Fruit fly (Drosophila melanogaster): Measurements from ENCODE around the gene Or33c.

Gene Or33c

DNA sequence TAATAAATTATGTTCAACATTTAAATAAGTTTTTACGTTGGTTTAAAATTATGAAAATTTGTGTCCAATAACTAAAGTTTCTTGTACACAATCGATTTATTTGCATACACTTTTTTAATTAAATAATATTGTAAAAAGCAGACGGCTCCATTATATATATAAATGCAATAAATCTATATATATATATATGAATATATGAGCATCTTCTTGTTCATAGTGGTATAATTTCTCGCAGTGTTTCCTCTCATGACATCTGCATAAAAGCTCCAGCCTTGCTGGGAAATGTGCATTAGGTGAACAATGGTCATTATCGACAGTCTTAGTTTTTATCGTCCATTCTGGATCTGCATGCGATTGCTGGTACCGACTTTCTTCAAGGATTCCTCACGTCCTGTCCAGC is at the start of gene Or33c:
Or33c (plus strand) TSS at position 301 of the 400 bp plus-strand sequence.
- TF ChIP-seq CG8478 (optimal IDR thresholded peaks at IDR 0.05) (no peak), CTCF (optimal IDR thresholded peaks at IDR 0.05) (no peak)

dm6 chr2L:11893269-11893668 is 44.5 kb upstream of the Or33c start:
- TF ChIP-seq CTCF (optimal IDR thresholded peaks at IDR 0.05): no peak
- TF ChIP-seq CG8478 (optimal IDR thresholded peaks at IDR 0.05): no peak

DNA sequence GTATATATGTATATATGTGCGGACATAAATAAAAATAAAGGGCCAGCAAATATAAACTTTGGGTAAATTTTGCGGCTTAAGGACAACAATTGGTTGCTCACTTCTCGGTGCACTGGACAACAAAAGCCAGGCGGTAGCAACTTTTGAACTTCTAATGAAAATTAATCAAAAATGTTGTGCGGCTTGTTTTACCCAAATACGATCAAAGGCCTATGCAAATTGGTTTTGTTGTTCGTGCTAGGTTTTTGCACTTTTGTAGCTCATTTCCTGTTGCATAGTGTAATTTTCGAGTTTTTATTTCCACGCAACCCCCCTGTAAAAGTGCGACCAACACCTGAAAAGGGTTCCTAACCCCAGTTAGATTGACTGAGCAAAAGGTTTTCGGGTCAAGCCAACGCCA is 35.3 kb upstream of the Or33c start:
- TF ChIP-seq CG8478 (optimal IDR thresholded peaks at IDR 0.05): no peak
- TF ChIP-seq CTCF (optimal IDR thresholded peaks at IDR 0.05): no peak

DNA sequence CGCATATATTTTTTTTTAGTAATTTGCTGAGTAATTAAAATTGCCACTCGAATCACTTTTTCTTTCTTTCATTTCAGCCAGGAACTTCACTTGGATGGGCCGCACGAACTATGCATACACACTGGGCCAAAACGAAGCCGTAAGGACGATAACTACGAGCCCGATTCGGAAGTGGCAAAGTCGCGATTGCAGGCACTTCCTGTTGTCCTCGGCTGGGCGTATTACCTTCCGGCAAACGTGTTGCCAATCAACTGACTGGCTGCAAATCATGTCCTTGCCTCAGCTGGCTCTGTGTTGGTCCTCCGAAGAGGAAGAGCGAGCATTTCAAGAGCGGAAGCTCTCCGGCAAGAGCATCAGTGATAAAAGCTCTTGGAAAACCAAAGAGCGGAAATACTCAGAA is 34.4 kb upstream of the Or33c start:
- TF ChIP-seq CG8478 (optimal IDR thresholded peaks at IDR 0.05) (no peak), CTCF (optimal IDR thresholded peaks at IDR 0.05) (no peak)

dm6 chr2L:11904181-11904580 is 33.6 kb upstream of the Or33c start:
- no peak for TF ChIP-seq CG8478 (optimal IDR thresholded peaks at IDR 0.05)
- TF ChIP-seq CTCF (optimal IDR thresholded peaks at IDR 0.05): peak in 1 of 2 experiments; percentile 14

DNA sequence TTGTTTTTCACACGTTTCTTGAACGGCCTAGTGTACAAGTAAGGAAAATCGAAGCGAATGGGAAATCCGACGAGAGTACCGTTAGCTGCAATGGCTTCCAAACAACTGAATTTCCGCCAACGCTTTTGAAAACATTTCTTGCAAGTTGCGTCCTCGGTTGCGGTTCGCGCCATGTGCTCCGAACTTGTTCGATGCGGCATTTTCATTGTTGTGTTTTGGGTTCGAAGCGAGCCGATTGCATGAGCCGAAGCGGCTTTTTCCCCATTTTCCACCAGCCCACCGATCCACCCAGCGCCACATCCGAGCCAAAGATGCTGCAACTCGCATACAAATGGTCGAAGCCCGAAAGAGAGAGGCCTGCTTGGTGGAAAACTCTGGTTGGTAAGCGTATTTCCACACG is 9.3 kb upstream of the Or33c start, which contains the start of gene Pde1c:
Pde1c (minus strand) TSS at position 109 of the 400 bp plus-strand sequence.
- TF ChIP-seq CTCF (optimal IDR thresholded peaks at IDR 0.05): no peak
- no peak for TF ChIP-seq CG8478 (optimal IDR thresholded peaks at IDR 0.05)

dm6 chr2L:11931603-11932002 is 6.2 kb upstream of the Or33c start:
- TF ChIP-seq CG8478 (optimal IDR thresholded peaks at IDR 0.05) (no peak), CTCF (optimal IDR thresholded peaks at IDR 0.05) (no peak)

dm6 chr2L:11934205-11934604 is 3.6 kb upstream of the Or33c start, which contains the start of gene Or33a:
Or33a (plus strand) TSS chr2L:11934505.
- TF ChIP-seq CG8478 (optimal IDR thresholded peaks at IDR 0.05) (no peak), CTCF (optimal IDR thresholded peaks at IDR 0.05) (no peak)

DNA sequence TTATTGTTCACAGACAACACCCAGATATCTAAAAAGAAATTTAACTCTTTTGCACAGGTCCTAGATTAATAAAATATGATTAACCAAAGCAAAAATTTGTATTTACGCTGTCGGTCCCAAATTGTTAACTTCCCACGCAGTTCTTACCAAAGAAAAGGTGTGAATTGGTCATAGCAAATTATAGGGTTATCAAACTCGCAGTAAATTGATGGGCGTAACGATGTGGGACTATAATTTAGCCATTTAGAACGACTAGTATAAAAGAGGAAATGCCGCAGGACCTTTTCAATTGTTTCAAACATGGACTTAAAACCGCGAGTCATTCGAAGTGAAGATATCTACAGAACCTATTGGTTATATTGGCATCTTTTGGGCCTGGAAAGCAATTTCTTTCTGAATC is 1.9 kb upstream of the Or33c start, which contains the start of gene Or33b:
Or33b (plus strand) TSS at position 301 of the 400 bp plus-strand sequence.
- TF ChIP-seq CG8478 (optimal IDR thresholded peaks at IDR 0.05) (no peak), CTCF (optimal IDR thresholded peaks at IDR 0.05) (no peak)

DNA sequence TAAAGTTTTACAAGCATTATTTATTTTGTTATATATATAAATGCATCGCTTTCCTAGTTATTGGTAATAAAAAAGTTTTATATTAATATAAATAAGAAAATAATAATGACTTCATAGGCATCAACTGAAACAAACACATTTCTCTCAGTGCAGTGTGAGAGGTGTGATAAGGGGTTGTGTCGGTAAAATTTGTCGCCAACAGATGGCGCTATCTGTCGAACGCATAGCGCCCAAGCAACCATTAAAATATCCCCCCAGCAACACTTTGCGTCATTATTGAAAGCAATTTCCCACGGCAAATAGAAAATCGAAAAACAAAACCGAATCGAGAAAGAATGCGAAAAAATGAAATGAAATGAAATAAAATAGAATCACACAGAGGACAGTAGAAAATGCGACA is 2.9 kb downstream of the Or33c start:
- TF ChIP-seq CG8478 (optimal IDR thresholded peaks at IDR 0.05) (no peak), CTCF (optimal IDR thresholded peaks at IDR 0.05) (peak; percentile 50 to 66)

- TF ChIP-seq CTCF (optimal IDR thresholded peaks at IDR 0.05) (no peak), CG8478 (optimal IDR thresholded peaks at IDR 0.05) (no peak)
These were observed 4.5 kb downstream of the Or33c start for dm6 chr2L:11942265-11942664.

DNA sequence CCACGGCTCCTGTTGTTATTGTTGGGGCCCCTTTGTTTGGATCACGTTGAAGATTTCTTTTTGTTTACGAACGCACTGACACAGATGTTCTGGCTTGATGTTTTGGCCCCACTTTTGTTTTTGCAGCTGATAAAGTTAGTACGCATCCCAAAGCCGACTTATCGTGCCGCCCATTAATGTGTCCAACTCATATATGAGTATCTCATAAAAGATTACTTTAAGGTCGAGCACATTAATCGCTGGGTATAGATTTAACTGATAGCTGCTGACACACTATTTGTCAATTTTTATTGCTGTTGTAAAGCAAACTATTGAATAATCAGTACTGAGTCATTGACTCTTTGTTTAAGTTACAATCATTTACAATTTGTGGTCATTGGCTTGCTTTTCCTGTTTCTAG is 5.1 kb downstream of the Or33c start:
- TF ChIP-seq CTCF (optimal IDR thresholded peaks at IDR 0.05): no peak

DNA sequence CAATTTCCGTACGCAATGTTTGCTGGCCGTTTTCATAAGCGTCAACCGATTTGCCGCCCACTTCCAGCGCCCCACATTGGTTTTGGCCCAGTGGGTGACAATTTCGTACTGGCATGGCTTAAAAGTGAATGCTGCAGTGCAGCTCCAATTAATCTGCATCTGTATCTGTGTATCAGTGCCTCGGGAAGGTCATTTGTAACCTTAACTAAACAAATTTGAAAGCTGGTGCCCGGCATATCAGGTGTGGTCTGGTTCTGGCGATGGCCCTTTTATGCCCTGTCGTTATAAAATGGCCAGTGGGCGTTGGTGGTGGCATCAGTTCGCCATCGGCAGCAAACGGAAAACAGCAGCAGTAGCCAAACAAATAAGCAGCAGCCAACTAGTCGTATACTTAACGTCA is 6.1 kb downstream of the Or33c start, which contains the start of gene Crys:
Crys (plus strand) TSS at position 301 of the 400 bp plus-strand sequence.
- no peak for TF ChIP-seq CTCF (optimal IDR thresholded peaks at IDR 0.05)
- no peak for TF ChIP-seq CG8478 (optimal IDR thresholded peaks at IDR 0.05)

dm6 chr2L:11947641-11948040 is 9.9 kb downstream of the Or33c start, which contains the start of gene CG16964:
CG16964 (plus strand) TSS chr2L:11947941.
- TF ChIP-seq CG8478 (optimal IDR thresholded peaks at IDR 0.05): no peak
- no peak for TF ChIP-seq CTCF (optimal IDR thresholded peaks at IDR 0.05)

- TF ChIP-seq CTCF (optimal IDR thresholded peaks at IDR 0.05): peak; percentile 25 to 57
- TF ChIP-seq CG8478 (optimal IDR thresholded peaks at IDR 0.05): no peak
These were observed 10.7 kb downstream of the Or33c start for dm6 chr2L:11948479-11948878.

DNA sequence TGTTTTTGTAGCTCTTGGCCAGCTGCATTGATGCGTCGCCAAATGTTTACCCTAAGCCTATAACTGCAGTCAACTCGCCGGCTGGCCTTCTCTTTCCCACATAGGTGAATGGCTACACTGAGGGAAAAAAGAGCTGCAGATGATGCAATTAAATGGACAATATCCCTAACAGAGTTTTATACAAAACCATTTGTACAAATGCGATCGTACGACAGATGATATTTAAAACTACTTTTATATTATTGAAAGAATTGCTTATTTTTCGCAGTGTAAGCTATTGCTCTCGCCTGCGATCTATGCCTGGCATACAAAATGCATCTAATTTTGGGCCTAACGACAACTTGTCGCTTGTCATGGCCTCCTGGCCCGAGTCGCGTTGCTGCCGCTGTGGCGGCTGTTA is 12.1 kb downstream of the Or33c start:
- TF ChIP-seq CTCF (optimal IDR thresholded peaks at IDR 0.05) (no peak), CG8478 (optimal IDR thresholded peaks at IDR 0.05) (no peak)

DNA sequence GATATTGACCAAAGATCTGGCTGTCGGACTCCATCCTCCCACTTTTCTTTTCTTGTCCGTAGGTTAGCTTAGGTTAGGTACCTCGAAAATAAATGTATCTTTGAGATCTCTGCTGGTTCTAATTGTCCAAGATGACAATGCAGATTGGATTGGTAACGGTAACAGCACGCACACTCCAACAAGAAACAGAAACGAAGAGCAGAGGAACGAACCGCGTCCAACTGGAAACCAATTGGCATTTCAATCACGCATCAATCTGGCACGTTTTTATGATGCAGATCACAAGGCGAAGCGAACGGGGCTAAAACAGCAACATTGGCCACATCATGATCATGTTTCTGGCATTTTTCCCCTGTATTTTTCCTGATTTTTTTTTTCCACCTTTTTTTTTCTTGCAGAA is 18.1 kb downstream of the Or33c start:
- TF ChIP-seq CG8478 (optimal IDR thresholded peaks at IDR 0.05) (no peak), CTCF (optimal IDR thresholded peaks at IDR 0.05) (no peak)
